Worm (Caenorhabditis elegans) whole organism, L2 larva: ENCODE measurements around the gene clec-51.

Experiments used
- C34F6.9 ChIP-seq: fragments of 150-350 bp; optimal IDR thresholded peaks from 2 replicates; lab custom pipeline; 2014; ENCODE audit warnings: missing biosample characterization, missing genetic modification characterization
- F13H6.1 ChIP-seq: sonication (generic microtip); optimal IDR thresholded peaks from 2 replicates; lab custom pipeline; 2016; ENCODE audit warnings: missing genetic modification characterization, missing compliant biosample characterization
- R02D3.7 ChIP-seq: fragments of 150-350 bp; optimal IDR thresholded peaks from 2 replicates; lab custom pipeline; 2014; ENCODE audit warnings: missing biosample characterization, missing genetic modification characterization
- ZK546.5 ChIP-seq: sonication (generic microtip); optimal IDR thresholded peaks from 2 replicates; lab custom pipeline; 2017; ENCODE audit warnings: missing biosample characterization, missing genetic modification characterization
- alr-1 ChIP-seq: fragments of 150-350 bp; optimal IDR thresholded peaks from 2 replicates; lab custom pipeline; 2014; ENCODE audit warnings: missing biosample characterization, missing genetic modification characterization
- aly-2 ChIP-seq: fragments of 150-350 bp; optimal IDR thresholded peaks from 2 replicates; lab custom pipeline; 2014; ENCODE audit warnings: missing biosample characterization, missing genetic modification characterization
- ama-1 ChIP-seq: fragments of 150-350 bp; optimal IDR thresholded peaks from 2 replicates; lab custom pipeline; 2018; ENCODE audit warnings: inconsistent platforms
- blmp-1 ChIP-seq: sonication (generic microtip); optimal IDR thresholded peaks from 2 replicates; lab custom pipeline; 2017; ENCODE audit warnings: missing genetic modification characterization, mild to moderate bottlenecking, missing compliant biosample characterization, antibody characterized with exemption, moderate library complexity; ENCODE audit not compliant: insufficient read depth
- ceh-16 ChIP-seq: fragments of 150-350 bp; optimal IDR thresholded peaks from 2 replicates; lab custom pipeline; 2014; ENCODE audit warnings: missing biosample characterization, missing genetic modification characterization
- ceh-82 ChIP-seq: fragments of 150-350 bp; optimal IDR thresholded peaks from 2 replicates; lab custom pipeline; 2014; ENCODE audit warnings: missing biosample characterization, missing genetic modification characterization
- crh-2 ChIP-seq: sonication (generic microtip); optimal IDR thresholded peaks from 2 replicates; lab custom pipeline; 2017; ENCODE audit warnings: missing biosample characterization, missing genetic modification characterization
- dmd-4 ChIP-seq: sonication (generic microtip); optimal IDR thresholded peaks from 2 replicates; lab custom pipeline; 2017; ENCODE audit warnings: missing biosample characterization, missing genetic modification characterization
- egl-27 ChIP-seq: sonication (generic microtip); optimal IDR thresholded peaks from 3 replicates; lab custom pipeline; 2017; ENCODE audit warnings: missing biosample characterization, missing genetic modification reagents, missing genetic modification characterization
- elt-3 ChIP-seq: sonication (generic microtip); optimal IDR thresholded peaks from 2 replicates; lab custom pipeline; 2017; ENCODE audit warnings: missing biosample characterization, missing genetic modification characterization
- fos-1 ChIP-seq: fragments of 150-350 bp; optimal IDR thresholded peaks from 2 replicates; lab custom pipeline; 2014; ENCODE audit warnings: missing biosample characterization, missing genetic modification characterization
- lin-11 ChIP-seq: fragments of 150-350 bp; sonication (generic microtip); optimal IDR thresholded peaks from 2 replicates; lab custom pipeline; 2014; ENCODE audit warnings: missing biosample characterization, missing genetic modification characterization, inconsistent platforms, mixed read lengths
- lin-13 ChIP-seq: fragments of 150-350 bp; optimal IDR thresholded peaks from 2 replicates; lab custom pipeline; 2014; ENCODE audit warnings: missing biosample characterization, missing genetic modification reagents, missing genetic modification characterization
- lin-39 ChIP-seq: fragments of 150-350 bp; optimal IDR thresholded peaks from 2 replicates; lab custom pipeline; 2014; ENCODE audit warnings: missing biosample characterization, missing genetic modification reagents, missing genetic modification characterization
- lsy-2 ChIP-seq, 2 experiments: fragments of 150-350 bp in 1 of 2; sonication (generic microtip) in 1 of 2; optimal IDR thresholded peaks; 2 replicates each; lab custom pipeline; 2014 to 2017; ENCODE audit warnings: missing biosample characterization in 2 of 2, missing genetic modification characterization in 2 of 2
- mab-5 ChIP-seq: fragments of 150-350 bp; optimal IDR thresholded peaks from 2 replicates; lab custom pipeline; 2014; ENCODE audit warnings: missing biosample characterization, missing genetic modification characterization
- mdl-1 ChIP-seq, 2 experiments: fragments of 150-350 bp in 1 of 2; sonication (generic microtip) in 1 of 2; optimal IDR thresholded peaks; 2 replicates each; lab custom pipeline; 2017; ENCODE audit warnings: missing biosample characterization in 2 of 2, missing genetic modification characterization in 2 of 2
- nhr-10 ChIP-seq: sonication (generic microtip); optimal IDR thresholded peaks from 2 replicates; lab custom pipeline; 2017; ENCODE audit warnings: missing biosample characterization, missing genetic modification characterization
- nhr-129 ChIP-seq: fragments of 150-350 bp; optimal IDR thresholded peaks from 2 replicates; lab custom pipeline; 2014; ENCODE audit warnings: missing biosample characterization, missing genetic modification characterization
- nhr-21 ChIP-seq: fragments of 150-350 bp; optimal IDR thresholded peaks from 2 replicates; lab custom pipeline; 2014; ENCODE audit warnings: missing biosample characterization, missing genetic modification characterization
- nhr-23 ChIP-seq: fragments of 150-350 bp; optimal IDR thresholded peaks from 2 replicates; lab custom pipeline; 2014; ENCODE audit warnings: missing biosample characterization, missing genetic modification reagents, missing genetic modification characterization
- nhr-237 ChIP-seq: fragments of 150-350 bp; optimal IDR thresholded peaks from 2 replicates; lab custom pipeline; 2014; ENCODE audit warnings: missing biosample characterization, missing genetic modification characterization
- nhr-25 ChIP-seq: fragments of 150-350 bp; sonication (generic microtip); optimal IDR thresholded peaks from 3 replicates; lab custom pipeline; 2014; ENCODE audit warnings: missing biosample characterization, missing genetic modification characterization
- nhr-6 ChIP-seq: fragments of 150-350 bp; optimal IDR thresholded peaks from 2 replicates; lab custom pipeline; 2014; ENCODE audit warnings: missing biosample characterization, missing genetic modification characterization
- nhr-77 ChIP-seq: fragments of 150-350 bp; optimal IDR thresholded peaks from 2 replicates; lab custom pipeline; 2014; ENCODE audit warnings: missing biosample characterization, missing genetic modification characterization
- peb-1 ChIP-seq: fragments of 150-350 bp; optimal IDR thresholded peaks from 2 replicates; lab custom pipeline; 2014; ENCODE audit warnings: missing biosample characterization, missing genetic modification characterization
- sem-4 ChIP-seq: fragments of 150-350 bp; optimal IDR thresholded peaks from 2 replicates; lab custom pipeline; 2014; ENCODE audit warnings: missing biosample characterization, missing genetic modification reagents, missing genetic modification characterization
- sma-3 ChIP-seq: sonication (generic microtip); optimal IDR thresholded peaks from 2 replicates; lab custom pipeline; 2016; ENCODE audit warnings: missing genetic modification reagents, missing genetic modification characterization, missing compliant biosample characterization
- snpc-4 ChIP-seq: fragments of 150-350 bp; optimal IDR thresholded peaks from 2 replicates; lab custom pipeline; 2014; ENCODE audit warnings: missing biosample characterization, missing genetic modification characterization
- unc-39 ChIP-seq: fragments of 150-350 bp; optimal IDR thresholded peaks from 2 replicates; lab custom pipeline; 2014; ENCODE audit warnings: missing biosample characterization, missing genetic modification characterization
- unc-55 ChIP-seq: fragments of 150-350 bp; sonication (generic microtip); optimal IDR thresholded peaks from 3 replicates; lab custom pipeline; 2014; ENCODE audit warnings: missing biosample characterization, missing genetic modification reagents, missing genetic modification characterization
- unc-62 ChIP-seq: fragments of 150-350 bp; optimal IDR thresholded peaks from 2 replicates; lab custom pipeline; 2014; ENCODE audit warnings: missing biosample characterization, missing genetic modification reagents, missing genetic modification characterization
- zag-1 ChIP-seq: fragments of 150-350 bp; optimal IDR thresholded peaks from 2 replicates; lab custom pipeline; 2014; ENCODE audit warnings: missing biosample characterization, missing genetic modification characterization
- ztf-1 ChIP-seq: fragments of 200-800 bp; sonication (Bioruptor generic); conservative IDR thresholded peaks from 2 replicates; pipeline ENCODE4 v1.3.6; 2022; ENCODE audit warnings: missing genetic modification characterization, missing compliant biosample characterization
- ztf-11 ChIP-seq: sonication (generic microtip); optimal IDR thresholded peaks from 2 replicates; lab custom pipeline; 2017; ENCODE audit warnings: missing biosample characterization, missing genetic modification characterization
- ztf-4 ChIP-seq: fragments of 150-350 bp; optimal IDR thresholded peaks from 2 replicates; lab custom pipeline; 2014; ENCODE audit warnings: missing biosample characterization, missing genetic modification characterization

Gene clec-51

ce11 chrIV:8118790-8119189 is 44.8 kb downstream of the clec-51 start, which contains the start of gene F42G8.8:
TSS of gene F42G8.8 (plus strand) at chrIV:8119090.
- TF ChIP-seq unc-55 (GFP tag; lab: Kevin White, UChicago) (no peak), lsy-2 (tag; optimal IDR thresholded peaks at IDR 0.05; lab: Kevin White, UChicago) (no peak), crh-2 (tag; lab: Kevin White, UChicago) (no peak), fos-1 (tag; lab: Kevin White, UChicago) (no peak), blmp-1 (tag; lab: Kevin White, UChicago) (no peak), nhr-21 (tag; lab: Kevin White, UChicago) (no peak), mdl-1 (tag; optimal IDR thresholded peaks at IDR 0.05; lab: Kevin White, UChicago) (no peak), ceh-16 (tag; lab: Kevin White, UChicago) (no peak), ZK546.5 (tag; lab: Kevin White, UChicago) (no peak), unc-62 (no peak), nhr-23 (no peak), zag-1 (tag; lab: Kevin White, UChicago) (no peak), dmd-4 (tag; lab: Kevin White, UChicago) (no peak), ztf-1 (GFP tag; lab: Robert Waterston, UW) (no peak), nhr-6 (tag; lab: Kevin White, UChicago) (no peak), lin-13 (GFP tag; lab: Kevin White, UChicago) (no peak), C34F6.9 (tag; lab: Kevin White, UChicago) (no peak)

- TF ChIP-seq fos-1 (tag; lab: Kevin White, UChicago) (no peak), sma-3 (GFP tag; lab: Kevin White, UChicago) (no peak), sem-4 (tag; lab: Kevin White, UChicago) (no peak), lin-39 (tag; lab: Kevin White, UChicago) (no peak), lin-13 (GFP tag; lab: Kevin White, UChicago) (no peak), nhr-129 (tag; lab: Kevin White, UChicago) (no peak)
- TF ChIP-seq, all 48 proteins: peak for 0
These were observed 48.1 kb downstream of the clec-51 start, which contains the start of gene irld-8 for ce11 chrIV:8115462-8115861. TSS of gene irld-8 (plus strand) at chrIV:8115762.

- TF ChIP-seq unc-62, result no peak
- no peak for TF ChIP-seq elt-3
- TF ChIP-seq C34F6.9 (tag; lab: Kevin White, UChicago), result no peak
- TF ChIP-seq ceh-82, result no peak
- no peak for TF ChIP-seq nhr-77 (tag; lab: Kevin White, UChicago)
- TF ChIP-seq ztf-11, result no peak
- TF ChIP-seq nhr-21 (tag; lab: Kevin White, UChicago), result no peak
- no peak for TF ChIP-seq sma-3 (GFP tag; lab: Kevin White, UChicago)
- no peak for TF ChIP-seq mdl-1 (tag; optimal IDR thresholded peaks at IDR 0.05; lab: Kevin White, UChicago)
- no peak for TF ChIP-seq nhr-10 (tag; lab: Kevin White, UChicago)
- TF ChIP-seq, all 48 proteins: peak for 0
These were observed 49.1 kb downstream of the clec-51 start for ce11 chrIV:8114535-8114934.

ce11 chrIV:8113161-8113560 is 50.4 kb downstream of the clec-51 start, which contains the start of gene Y42H9AR.1:
TSS of gene Y42H9AR.1 (plus strand) at chrIV:8113393.
- TF ChIP-seq mdl-1 (tag; optimal IDR thresholded peaks at IDR 0.05; lab: Kevin White, UChicago), result peak in 1 of 2 experiments; percentile 51
- no peak for TF ChIP-seq unc-39 (tag; lab: Kevin White, UChicago)
- TF ChIP-seq crh-2 (tag; lab: Kevin White, UChicago), result peak; percentile 86
- peak; percentile 9 for TF ChIP-seq mab-5 (tag; lab: Kevin White, UChicago)

- peak; percentile 33 for TF ChIP-seq sem-4 (tag; lab: Kevin White, UChicago)
- TF ChIP-seq nhr-77 (tag; lab: Kevin White, UChicago), result no peak
- TF ChIP-seq, all 48 proteins: peak for 1
These were observed 51.0 kb downstream of the clec-51 start for ce11 chrIV:8112646-8113045.

ce11 chrIV:8112187-8112586 is 51.4 kb downstream of the clec-51 start, which contains the start of gene Y42H9AR.4:
TSS of gene Y42H9AR.4 (minus strand) at chrIV:8112218.
- no peak for TF ChIP-seq egl-27 (tag; lab: Kevin White, UChicago)
- TF ChIP-seq C34F6.9 (tag; lab: Kevin White, UChicago), result peak; percentile 39
- peak; percentile 45 for TF ChIP-seq F13H6.1 (tag; lab: Kevin White, UChicago)
- TF ChIP-seq nhr-77 (tag; lab: Kevin White, UChicago), result no peak
- no peak for TF ChIP-seq peb-1 (tag; lab: Kevin White, UChicago)
- no peak for TF ChIP-seq R02D3.7 (tag; lab: Kevin White, UChicago)
- TF ChIP-seq ceh-16 (tag; lab: Kevin White, UChicago), result no peak
- no peak for TF ChIP-seq aly-2 (tag; lab: Kevin White, UChicago)
- no peak for TF ChIP-seq alr-1 (tag; lab: Kevin White, UChicago)
- peak; percentile 49 for TF ChIP-seq fos-1 (tag; lab: Kevin White, UChicago)
- no peak for TF ChIP-seq lin-39 (tag; lab: Kevin White, UChicago)
- TF ChIP-seq nhr-25 (tag; lab: Kevin White, UChicago), result no peak
- no peak for TF ChIP-seq snpc-4 (tag; lab: Kevin White, UChicago)
- TF ChIP-seq ama-1 (lab: Kevin White, UChicago), result no peak
- TF ChIP-seq nhr-237 (tag; lab: Kevin White, UChicago), result no peak
- TF ChIP-seq crh-2 (tag; lab: Kevin White, UChicago), result no peak
- TF ChIP-seq sem-4 (tag; lab: Kevin White, UChicago), result peak; percentile 16
- TF ChIP-seq ztf-4 (tag; lab: Kevin White, UChicago), result peak; percentile 27
- TF ChIP-seq lin-11, result no peak
- TF ChIP-seq sma-3 (GFP tag; lab: Kevin White, UChicago), result no peak
- peak; percentile 37 for TF ChIP-seq nhr-129 (tag; lab: Kevin White, UChicago)
- TF ChIP-seq nhr-6 (tag; lab: Kevin White, UChicago), result no peak
- TF ChIP-seq lsy-2 (tag; optimal IDR thresholded peaks at IDR 0.05; lab: Kevin White, UChicago), result peak in 1 of 2 experiments; percentile 10
